Fruit fly (Drosophila melanogaster): ENCODE data around the gene CG32485.
A peak's percentile ranks its signal among the peaks of the same experiment; 100 is the strongest.

Gene CG32485

dm6 chr3L:3080084-3080994, 30.2 kb downstream of the CG32485 start (continued):
- no peak for TF ChIP-seq ab (GFP tag; optimal IDR thresholded peaks at IDR 0.05)
- peak; percentile 40 for TF ChIP-seq abd-A (tag; optimal IDR thresholded peaks at IDR 0.05)
- no peak for TF ChIP-seq fru (optimal IDR thresholded peaks at IDR 0.05)
- peak; percentile 20 for TF ChIP-seq CG7556 (GFP tag; optimal IDR thresholded peaks at IDR 0.05)
- TF ChIP-seq lab (GFP tag; optimal IDR thresholded peaks at IDR 0.05): peak; percentile 64
- TF ChIP-seq Vsx1 (GFP tag; optimal IDR thresholded peaks at IDR 0.05): peak; percentile 45
- TF ChIP-seq ttk (GFP tag; IDR thresholded peaks at IDR 0.05): 0 out of 2 replicates have a peak, but pooled peaks have one; percentile 6
- no peak for TF ChIP-seq Doc2 (GFP tag; IDR thresholded peaks at IDR 0.05)
- no peak for TF ChIP-seq eyg (GFP tag; optimal IDR thresholded peaks at IDR 0.05)
- TF ChIP-seq CG7987 (GFP tag; optimal IDR thresholded peaks at IDR 0.05): peak; percentile 29
- TF ChIP-seq CG6654 (GFP tag; optimal IDR thresholded peaks at IDR 0.05): peak; percentile 95
- no peak for TF ChIP-seq nerfin-2 (GFP tag; IDR thresholded peaks at IDR 0.05; ENCODE audit: partially characterized antibody)
- peak; percentile 75 for TF ChIP-seq grau (tag; optimal IDR thresholded peaks at IDR 0.05)
- TF ChIP-seq nau (GFP tag; optimal IDR thresholded peaks at IDR 0.05): no peak
- peak; percentile 46; the same call in 2 of the 3 replicates for TF ChIP-seq zfh1 (GFP tag; IDR thresholded peaks at IDR 0.05)
- 0 out of 3 replicates have a peak, but pooled peaks have one; percentile 43 for TF ChIP-seq CG34422 (GFP tag; IDR thresholded peaks at IDR 0.05)
- no peak for TF ChIP-seq tx (GFP tag; optimal IDR thresholded peaks at IDR 0.05)
- TF ChIP-seq lilli (GFP tag; optimal IDR thresholded peaks at IDR 0.05): no peak
- TF ChIP-seq CG2129 (GFP tag; IDR thresholded peaks at IDR 0.05; ENCODE audit: partially characterized antibody): no peak
- TF ChIP-seq run (tag; optimal IDR thresholded peaks at IDR 0.05): peak; percentile 86
- peak in 1 of 2 experiments; percentile 51 for TF ChIP-seq bsh (GFP tag; optimal IDR thresholded peaks at IDR 0.05)
- TF ChIP-seq CG3281 (GFP tag; optimal IDR thresholded peaks at IDR 0.05): peak; percentile 44
- TF ChIP-seq fd64A (GFP tag; optimal IDR thresholded peaks at IDR 0.05): peak; percentile 54
- peak; percentile 43; the same call in 1 of the 3 replicates for TF ChIP-seq ase (GFP tag; IDR thresholded peaks at IDR 0.05)
- no peak for TF ChIP-seq mld (GFP tag; IDR thresholded peaks at IDR 0.05; ENCODE audit: partially characterized antibody)
- TF ChIP-seq exex (tag; optimal IDR thresholded peaks at IDR 0.05): peak; percentile 95
- no peak for TF ChIP-seq twi (tag; optimal IDR thresholded peaks at IDR 0.05)
- TF ChIP-seq ci (GFP tag; IDR thresholded peaks at IDR 0.05): 0 out of 3 replicates have a peak, but pooled peaks have one; percentile 6
- TF ChIP-seq HLHmδ (GFP tag; optimal IDR thresholded peaks at IDR 0.05): peak; percentile 45
- TF ChIP-seq wor (GFP tag; IDR thresholded peaks at IDR 0.05): peak; percentile 23; the same call in 1 of the 2 replicates
- peak; percentile 66; the same call in 1 of the 3 replicates for TF ChIP-seq CG11695 (GFP tag; IDR thresholded peaks at IDR 0.05)
- peak; percentile 32 for TF ChIP-seq Fer1 (GFP tag; optimal IDR thresholded peaks at IDR 0.05)
- TF ChIP-seq Hey (tag; optimal IDR thresholded peaks at IDR 0.05): peak; percentile 64
- TF ChIP-seq ranshi (GFP tag; IDR thresholded peaks at IDR 0.05): peak; percentile 56
- no peak for TF ChIP-seq emc (GFP tag; optimal IDR thresholded peaks at IDR 0.05)
- no peak for TF ChIP-seq CG10147 (GFP tag; optimal IDR thresholded peaks at IDR 0.05)
- peak; percentile 52; the same call in 1 of the 3 replicates for TF ChIP-seq H15 (GFP tag; IDR thresholded peaks at IDR 0.05)
- peak; percentile 28 for TF ChIP-seq CG2120 (GFP tag; optimal IDR thresholded peaks at IDR 0.05)
- TF ChIP-seq grn (GFP tag; optimal IDR thresholded peaks at IDR 0.05): peak; percentile 91
- TF ChIP-seq sug (tag; optimal IDR thresholded peaks at IDR 0.05): peak; percentile 92
- TF ChIP-seq Nf-YA (GFP tag; IDR thresholded peaks at IDR 0.05): no peak; the same call in 1 of the 2 replicates
- TF ChIP-seq chif (GFP tag; optimal IDR thresholded peaks at IDR 0.05): peak in 1 of 2 experiments; percentile 1
- TF ChIP-seq Oaz (GFP tag; IDR thresholded peaks at IDR 0.05): no peak
- peak; percentile 32 for TF ChIP-seq CG2875 (GFP tag; optimal IDR thresholded peaks at IDR 0.05)
- peak; percentile 66 for TF ChIP-seq CG18599 (GFP tag; optimal IDR thresholded peaks at IDR 0.05)
- TF ChIP-seq Xrp1 (GFP tag; IDR thresholded peaks at IDR 0.05): peak; percentile 42; the same call in 1 of the 2 replicates
- TF ChIP-seq caup (GFP tag; optimal IDR thresholded peaks at IDR 0.05; ENCODE audit: severe bottlenecking): peak; percentile 3
- no peak for TF ChIP-seq Myb (GFP tag; optimal IDR thresholded peaks at IDR 0.05)

All from whole organism, embryonic.